Worm (Caenorhabditis elegans): ENCODE data around the gene C51E3.9.

DNA sequence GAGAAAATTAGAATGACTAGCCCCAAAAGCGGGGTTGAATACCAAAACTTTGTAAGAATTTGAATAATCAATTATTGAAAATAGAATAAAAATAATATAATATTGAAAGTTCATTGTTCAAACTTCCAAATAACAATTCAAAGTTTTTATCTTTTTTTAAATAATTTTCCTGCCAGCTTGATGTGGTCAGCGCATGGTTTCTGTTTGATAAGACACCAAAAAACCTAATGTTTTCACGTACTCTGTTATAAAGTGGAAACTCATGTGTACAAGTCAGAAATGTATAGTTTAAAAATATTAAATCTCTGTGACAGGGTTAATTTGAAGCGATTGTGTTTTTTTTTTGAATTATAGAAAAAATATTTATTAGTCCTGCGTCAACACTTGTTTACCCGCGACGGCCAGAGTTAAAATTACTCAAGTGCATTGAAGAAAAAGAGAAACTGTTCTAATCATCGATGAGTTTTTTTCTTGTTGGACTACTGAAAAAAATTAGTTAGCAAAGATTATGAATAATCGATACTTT lies 40.9 kb upstream of the C51E3.9 start, which contains the start of gene ugt-17:
- TF ChIP-seq ztf-29 (GFP tag; IDR thresholded peaks at IDR 0.05) (no peak), klf-2 (GFP tag; conservative IDR thresholded peaks at IDR 0.05) (no peak), ref-1 (GFP tag; conservative IDR thresholded peaks at IDR 0.05) (no peak), tab-1 (GFP tag; IDR thresholded peaks at IDR 0.05) (no peak), T22C8.4 (GFP tag; IDR thresholded peaks at IDR 0.05) (no peak)

All from whole organism, midembryonic.